Worm (Caenorhabditis elegans) whole organism, young adult: ENCODE data around the gene K02A6.2.

Experiments used
- B0035.1 ChIP-seq: sonication (generic microtip); optimal IDR thresholded peaks from 2 replicates; lab custom pipeline; 2016; ENCODE audit warnings: missing genetic modification characterization, mild to moderate bottlenecking, missing compliant biosample characterization, missing genotype, missing genetic modification reagents
- B0261.1 ChIP-seq: sonication (generic microtip); optimal IDR thresholded peaks from 2 replicates; lab custom pipeline; 2016; ENCODE audit warnings: mild to moderate bottlenecking, missing genetic modification characterization, moderate library complexity, missing compliant biosample characterization
- B0336.3 ChIP-seq: fragments of 200-800 bp; sonication (Bioruptor generic); IDR thresholded peaks from 2 replicates; pipeline ENCODE4 v1.3.6; 2022; ENCODE audit warnings: missing genetic modification characterization, missing compliant biosample characterization
- C06A6.2 ChIP-seq: fragments of 200-800 bp; sonication (Bioruptor generic); conservative IDR thresholded peaks from 2 replicates; pipeline ENCODE4 v1.3.6; 2022; ENCODE audit warnings: missing genetic modification characterization, missing compliant biosample characterization
- F33H1.4 ChIP-seq: fragments of 200-800 bp; sonication (Bioruptor generic); IDR thresholded peaks from 2 replicates; pipeline ENCODE4 v1.3.6; 2022; ENCODE audit warnings: missing genetic modification reagents, missing genetic modification characterization, missing compliant biosample characterization
- K12H6.12 ChIP-seq: fragments of 200-800 bp; sonication (Bioruptor generic); optimal IDR thresholded peaks from 2 replicates; lab custom pipeline; 2018; ENCODE audit warnings: mild to moderate bottlenecking, missing genetic modification characterization, missing compliant biosample characterization
- ZK185.1 ChIP-seq: sonication (generic microtip); optimal IDR thresholded peaks from 2 replicates; lab custom pipeline; 2016; ENCODE audit warnings: mild to moderate bottlenecking, missing genetic modification characterization, missing compliant biosample characterization; ENCODE audit not compliant: poor library complexity, severe bottlenecking
- aptf-3 ChIP-seq: fragments of 200-800 bp; sonication (Bioruptor generic); IDR thresholded peaks from 2 replicates; pipeline ENCODE4 v1.3.6; 2022; ENCODE audit warnings: missing genetic modification characterization, missing compliant biosample characterization
- attf-5 ChIP-seq: fragments of 200-800 bp; sonication (Bioruptor generic); optimal IDR thresholded peaks from 2 replicates; lab custom pipeline; 2018; ENCODE audit warnings: mild to moderate bottlenecking, missing genetic modification characterization, missing compliant biosample characterization
- ccch-3 ChIP-seq: fragments of 200-800 bp; sonication (Bioruptor generic); optimal IDR thresholded peaks from 2 replicates; lab custom pipeline; 2018; ENCODE audit warnings: mild to moderate bottlenecking, missing genetic modification characterization, missing compliant biosample characterization
- cebp-1 ChIP-seq, 2 experiments: fragments of 200-800 bp in 1 of 2; sonication (Bioruptor generic) in 1 of 2; sonication (generic microtip) in 1 of 2; IDR thresholded peaks in 1 of 2; optimal IDR thresholded peaks in 1 of 2; 2 replicates each; pipeline versions ENCODE4 v1.3.6 to Lab custom; 2017 to 2022; ENCODE audit warnings: missing compliant biosample characterization in 2 of 2, missing genetic modification characterization in 2 of 2, mild to moderate bottlenecking in 1 of 2, missing genetic modification reagents in 1 of 2, moderate library complexity in 1 of 2
- ceh-100 ChIP-seq: fragments of 200-800 bp; sonication (Bioruptor generic); IDR thresholded peaks from 2 replicates; pipeline ENCODE4 v1.3.6; 2022; ENCODE audit warnings: missing genetic modification reagents, missing genetic modification characterization, missing compliant biosample characterization
- ceh-27 ChIP-seq: fragments of 200-800 bp; sonication (Bioruptor generic); optimal IDR thresholded peaks from 2 replicates; lab custom pipeline; 2018; ENCODE audit warnings: mild to moderate bottlenecking, missing genetic modification characterization, moderate library complexity, missing compliant biosample characterization
- ceh-91 ChIP-seq: fragments of 200-800 bp; sonication (Bioruptor generic); IDR thresholded peaks from 2 replicates; pipeline ENCODE4 v1.3.6; 2022; ENCODE audit warnings: missing genetic modification reagents, missing genetic modification characterization, missing compliant biosample characterization
- die-1 ChIP-seq: sonication (generic microtip); optimal IDR thresholded peaks from 2 replicates; lab custom pipeline; 2016; ENCODE audit warnings: missing genotype, mild to moderate bottlenecking, missing genetic modification characterization, missing compliant biosample characterization
- dox-1 ChIP-seq: fragments of 200-800 bp; sonication (Bioruptor generic); IDR thresholded peaks from 2 replicates; pipeline ENCODE4 v1.3.6; 2022; ENCODE audit warnings: missing genetic modification reagents, missing genetic modification characterization, missing compliant biosample characterization
- dpl-1 ChIP-seq: fragments of 150-350 bp; optimal IDR thresholded peaks from 2 replicates; lab custom pipeline; 2014; ENCODE audit warnings: missing biosample characterization, missing genetic modification reagents, missing genetic modification characterization
- ets-4 ChIP-seq: fragments of 200-800 bp; sonication (Bioruptor generic); optimal IDR thresholded peaks from 2 replicates; lab custom pipeline; 2018; ENCODE audit warnings: mild to moderate bottlenecking, missing genetic modification characterization, missing compliant biosample characterization
- hmg-20 ChIP-seq: fragments of 200-800 bp; sonication (Bioruptor generic); IDR thresholded peaks from 2 replicates; pipeline ENCODE4 v1.3.6; 2022; ENCODE audit warnings: missing genetic modification reagents, missing genetic modification characterization, missing compliant biosample characterization
- hrde-1 ChIP-seq: sonication (generic microtip); optimal IDR thresholded peaks from 2 replicates; lab custom pipeline; 2016; ENCODE audit warnings: missing genetic modification characterization, mild to moderate bottlenecking, missing compliant biosample characterization, moderate library complexity, missing genotype, missing genetic modification reagents, borderline replicate concordance
- let-526 ChIP-seq: fragments of 200-800 bp; sonication (Bioruptor generic); IDR thresholded peaks from 2 replicates; pipeline ENCODE4 v1.3.6; 2022; ENCODE audit warnings: missing genetic modification reagents, missing genetic modification characterization, missing compliant biosample characterization
- lin-26 ChIP-seq: fragments of 200-800 bp; sonication (Bioruptor generic); IDR thresholded peaks from 2 replicates; pipeline ENCODE4 v1.3.6; 2022; ENCODE audit warnings: missing genetic modification reagents, missing genetic modification characterization, missing compliant biosample characterization
- lin-35 ChIP-seq, 3 experiments: fragments of 150-350 bp in 2 of 3; sonication (generic microtip) in 1 of 3; optimal IDR thresholded peaks; 2 replicates each; lab custom pipeline; 2014 to 2018; ENCODE audit warnings: missing biosample characterization in 3 of 3, missing genetic modification characterization in 3 of 3, missing genetic modification reagents in 3 of 3
- lin-40 ChIP-seq: sonication (generic microtip); optimal IDR thresholded peaks from 2 replicates; lab custom pipeline; 2016; ENCODE audit warnings: missing genetic modification characterization, mild to moderate bottlenecking, missing compliant biosample characterization, missing genotype, missing genetic modification reagents
- lin-54 ChIP-seq: fragments of 200-800 bp; sonication (Bioruptor generic); optimal IDR thresholded peaks from 2 replicates; lab custom pipeline; 2018; ENCODE audit warnings: mild to moderate bottlenecking, missing genetic modification characterization, missing compliant biosample characterization
- madf-3 ChIP-seq: fragments of 200-800 bp; sonication (Bioruptor generic); IDR thresholded peaks from 2 replicates; pipeline ENCODE4 v1.3.6; 2022; ENCODE audit warnings: missing genetic modification reagents, missing genetic modification characterization, missing compliant biosample characterization
- madf-6 ChIP-seq: fragments of 200-800 bp; sonication (Bioruptor generic); IDR thresholded peaks from 2 replicates; pipeline ENCODE4 v1.3.6; 2022; ENCODE audit warnings: missing genetic modification reagents, missing genetic modification characterization, missing compliant biosample characterization
- madf-8 ChIP-seq: fragments of 200-800 bp; sonication (Bioruptor generic); conservative IDR thresholded peaks from 2 replicates; pipeline ENCODE4 v1.3.6; 2022; ENCODE audit warnings: missing genetic modification reagents, missing genetic modification characterization, missing compliant biosample characterization
- mel-28 ChIP-seq: sonication (generic microtip); optimal IDR thresholded peaks from 2 replicates; lab custom pipeline; 2016; ENCODE audit warnings: borderline replicate concordance, mild to moderate bottlenecking, missing genetic modification characterization, missing compliant biosample characterization
- nfya-1 ChIP-seq: sonication (generic microtip); optimal IDR thresholded peaks from 2 replicates; lab custom pipeline; 2017; ENCODE audit warnings: antibody characterized with exemption, missing compliant biosample characterization, missing genetic modification characterization, borderline replicate concordance; ENCODE audit not compliant: insufficient read depth
- nfyb-1 ChIP-seq: fragments of 200-800 bp; sonication (Bioruptor generic); IDR thresholded peaks from 2 replicates; pipeline ENCODE4 v1.3.6; 2022; ENCODE audit warnings: missing genetic modification reagents, missing genetic modification characterization, missing compliant biosample characterization
- nhr-120 ChIP-seq: fragments of 200-800 bp; sonication (Bioruptor generic); IDR thresholded peaks from 2 replicates; pipeline ENCODE4 v1.3.6; 2022; ENCODE audit warnings: missing genetic modification characterization, missing compliant biosample characterization
- nhr-80 ChIP-seq: sonication (generic microtip); optimal IDR thresholded peaks from 2 replicates; lab custom pipeline; 2016; ENCODE audit warnings: missing genetic modification characterization, missing compliant biosample characterization
- pbrm-1 ChIP-seq: fragments of 200-800 bp; sonication (Bioruptor generic); IDR thresholded peaks from 2 replicates; pipeline ENCODE4 v1.3.6; 2022; ENCODE audit warnings: missing genetic modification reagents, missing genetic modification characterization, missing compliant biosample characterization
- pha-4 ChIP-seq: fragments of 150-350 bp; sonication (generic microtip); optimal IDR thresholded peaks from 2 replicates; lab custom pipeline; 2014; ENCODE audit warnings: missing biosample characterization, missing genetic modification reagents, missing genetic modification characterization
- sdz-38 ChIP-seq: sonication (generic microtip); optimal IDR thresholded peaks from 2 replicates; lab custom pipeline; 2016; ENCODE audit warnings: missing genotype, missing genetic modification characterization, missing compliant biosample characterization
- somi-1 ChIP-seq: fragments of 200-800 bp; sonication (Bioruptor generic); optimal IDR thresholded peaks from 2 replicates; lab custom pipeline; 2018; ENCODE audit warnings: mild to moderate bottlenecking, missing genetic modification characterization, missing compliant biosample characterization
- sptf-2 ChIP-seq: fragments of 200-800 bp; sonication (Bioruptor generic); optimal IDR thresholded peaks from 2 replicates; lab custom pipeline; 2018; ENCODE audit warnings: mild to moderate bottlenecking, missing genetic modification characterization, missing compliant biosample characterization
- unc-62 ChIP-seq: fragments of 150-350 bp; optimal IDR thresholded peaks from 2 replicates; lab custom pipeline; 2014; ENCODE audit warnings: missing biosample characterization, missing genetic modification reagents, missing genetic modification characterization
- xnd-1 ChIP-seq: sonication (generic microtip); optimal IDR thresholded peaks from 2 replicates; lab custom pipeline; 2016; ENCODE audit warnings: missing genotype, missing genetic modification reagents, missing genetic modification characterization, missing compliant biosample characterization
- ztf-22 ChIP-seq: fragments of 200-800 bp; sonication (Bioruptor generic); optimal IDR thresholded peaks from 2 replicates; lab custom pipeline; 2018; ENCODE audit warnings: mild to moderate bottlenecking, missing genetic modification characterization, moderate library complexity, missing compliant biosample characterization

The K02A6.2 gene

DNA sequence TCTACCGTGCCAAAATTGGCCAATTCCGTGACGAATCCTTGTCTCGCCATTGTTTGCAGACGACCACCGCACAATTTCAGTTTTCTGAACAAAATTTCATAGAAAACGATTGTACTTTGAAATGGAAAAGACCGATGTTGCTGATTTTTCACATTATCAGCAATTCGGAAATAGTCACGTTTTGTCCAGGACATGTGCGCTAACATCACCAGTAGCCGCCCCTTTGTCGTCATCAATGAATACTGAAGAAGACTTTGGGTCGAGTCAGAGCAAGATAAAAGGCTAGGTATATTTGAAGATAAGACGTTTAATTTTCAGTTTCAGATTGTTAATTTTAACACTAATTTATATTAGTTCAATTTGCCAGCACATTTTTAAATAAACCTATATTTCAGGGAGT, 17.1 kb upstream of the K02A6.2 start, which contains the start of gene endu-2:
TSS of gene endu-2 (plus strand) at position 396 of the 400 bp plus-strand sequence.
- TF ChIP-seq B0336.3 (GFP tag; lab: Robert Waterston, UW) (no peak), C06A6.2 (GFP tag; lab: Robert Waterston, UW) (no peak), nfya-1 (tag; lab: Kevin White, UChicago) (no peak), ets-4 (GFP tag; lab: Kevin White, UChicago) (no peak), pha-4 (tag; lab: Kevin White, UChicago) (no peak), dpl-1 (no peak), cebp-1 (GFP tag; IDR thresholded peaks at IDR 0.05; lab: Robert Waterston, UW) (no peak), cebp-1 (tag; optimal IDR thresholded peaks at IDR 0.05; lab: Kevin White, UChicago) (peak; percentile 2), B0035.1 (no peak), madf-6 (no peak), nhr-80 (tag; lab: Kevin White, UChicago) (peak; percentile 42), ccch-3 (no peak), dox-1 (GFP tag; lab: Robert Waterston, UW) (no peak), madf-3 (GFP tag; lab: Robert Waterston, UW) (no peak), F33H1.4 (GFP tag; lab: Robert Waterston, UW) (no peak), die-1 (tag; lab: Kevin White, UChicago) (no peak), madf-8 (GFP tag; lab: Robert Waterston, UW) (no peak), aptf-3 (no peak), somi-1 (GFP tag; lab: Kevin White, UChicago) (no peak), hrde-1 (tag; lab: Kevin White, UChicago) (no peak), ZK185.1 (tag; lab: Kevin White, UChicago) (no peak), lin-35 (GFP tag; optimal IDR thresholded peaks at IDR 0.05; lab: Kevin White, UChicago) (no peak), xnd-1 (tag; lab: Kevin White, UChicago) (no peak), B0261.1 (tag; lab: Kevin White, UChicago) (no peak), lin-54 (GFP tag; lab: Kevin White, UChicago) (no peak), ztf-22 (GFP tag; lab: Kevin White, UChicago) (no peak), nfyb-1 (GFP tag; lab: Robert Waterston, UW) (0 out of 2 replicates have a peak, but pooled peaks have one; percentile 17), nhr-120 (GFP tag; lab: Robert Waterston, UW) (no peak)

ce11 chrX:8238639-8239055, 13.8 kb upstream of the K02A6.2 start:
- TF ChIP-seq lin-54 (GFP tag; lab: Kevin White, UChicago) (no peak), hmg-20 (GFP tag; lab: Robert Waterston, UW) (no peak), sdz-38 (tag; lab: Kevin White, UChicago) (no peak), cebp-1 (GFP tag; IDR thresholded peaks at IDR 0.05; lab: Robert Waterston, UW) (no peak), cebp-1 (tag; optimal IDR thresholded peaks at IDR 0.05; lab: Kevin White, UChicago) (peak; percentile 11), unc-62 (peak; percentile 6), nhr-80 (tag; lab: Kevin White, UChicago) (peak; percentile 60)

DNA sequence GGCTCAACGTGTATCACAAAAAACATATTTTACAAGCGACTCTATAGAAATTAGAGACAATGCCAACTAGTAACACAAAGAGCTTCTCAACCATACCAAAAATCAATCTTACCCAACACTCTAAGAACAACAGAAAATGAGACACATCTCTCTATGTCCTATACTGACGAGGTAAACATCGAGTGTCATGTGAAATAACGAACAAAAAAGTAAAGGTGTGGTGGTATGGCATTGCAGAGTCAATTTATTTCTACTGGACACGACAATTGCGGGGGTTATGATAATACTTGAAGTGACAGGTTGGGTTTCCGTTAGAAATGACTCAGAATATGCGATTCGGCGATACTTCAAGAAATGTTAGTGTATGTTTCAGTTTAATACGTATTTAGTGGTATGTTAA, 11.7 kb upstream of the K02A6.2 start:
- TF ChIP-seq ccch-3 (no peak), nhr-80 (tag; lab: Kevin White, UChicago) (peak; percentile 34)
- TF ChIP-seq, all 124 proteins: peak for 1

DNA sequence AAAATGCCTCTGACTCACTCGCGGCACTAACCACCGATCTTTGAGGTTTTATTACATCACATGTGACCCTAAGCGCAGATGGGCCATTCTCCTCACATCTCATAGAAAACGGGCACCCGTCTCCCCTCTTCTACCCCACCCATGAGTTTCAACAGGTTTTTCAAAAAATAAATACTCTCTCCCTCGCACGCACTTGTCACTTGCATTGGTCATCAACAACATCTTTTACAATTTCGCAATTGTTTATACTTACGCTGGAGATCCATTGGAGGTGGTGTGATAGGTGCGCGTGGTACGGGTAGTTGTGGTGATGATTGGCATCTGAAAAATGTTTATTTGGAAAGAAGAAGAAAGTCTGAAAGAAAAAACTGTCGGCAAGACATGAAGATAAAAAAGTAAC, 11.2 kb upstream of the K02A6.2 start, which contains the start of gene M60.4:
TSS of gene M60.4 (minus strand) at position 321 of the 400 bp plus-strand sequence.
- peak; percentile 63; the same call in 1 of the 2 replicates for TF ChIP-seq B0336.3 (GFP tag; lab: Robert Waterston, UW)
- TF ChIP-seq ceh-27, result peak; percentile 78
- TF ChIP-seq lin-40 (tag; lab: Kevin White, UChicago), result peak; percentile 22
- TF ChIP-seq ceh-100, result no peak
- TF ChIP-seq madf-8 (GFP tag; lab: Robert Waterston, UW), result no peak
- TF ChIP-seq lin-26 (GFP tag; lab: Robert Waterston, UW), result 0 out of 2 replicates have a peak, but pooled peaks have one; percentile 65
- 0 out of 2 replicates have a peak, but pooled peaks have one; percentile 40 for TF ChIP-seq pbrm-1 (GFP tag; lab: Robert Waterston, UW)
- TF ChIP-seq attf-5, result peak; percentile 26
- no peak for TF ChIP-seq ceh-91 (GFP tag; lab: Robert Waterston, UW)
- peak; percentile 81 for TF ChIP-seq somi-1 (GFP tag; lab: Kevin White, UChicago)
- peak; percentile 38 for TF ChIP-seq K12H6.12 (tag; lab: Kevin White, UChicago)
- TF ChIP-seq let-526 (GFP tag; lab: Robert Waterston, UW), result no peak
- TF ChIP-seq dox-1 (GFP tag; lab: Robert Waterston, UW), result 0 out of 2 replicates have a peak, but pooled peaks have one; percentile 27
- no peak for TF ChIP-seq mel-28 (tag; lab: Kevin White, UChicago)
- TF ChIP-seq sptf-2, result no peak
- TF ChIP-seq nfyb-1 (GFP tag; lab: Robert Waterston, UW), result 0 out of 2 replicates have a peak, but pooled peaks have one; percentile 23
- peak; percentile 95 for TF ChIP-seq cebp-1 (GFP tag; IDR thresholded peaks at IDR 0.05; lab: Robert Waterston, UW)
- peak; percentile 98 for TF ChIP-seq cebp-1 (tag; optimal IDR thresholded peaks at IDR 0.05; lab: Kevin White, UChicago)
